Fruit fly (Drosophila melanogaster): ENCODE data around the gene Nagk.
A peak's percentile ranks its signal among the peaks of the same experiment; 100 is the strongest.

The Nagk gene

dm6 chr3R:15297904-15298303, 45.2 kb downstream of the Nagk start:
- TF ChIP-seq cic (GFP tag; optimal IDR thresholded peaks at IDR 0.05) (peak; percentile 50), Mnt (GFP tag; optimal IDR thresholded peaks at IDR 0.05) (peak; percentile 45), CG12768 (GFP tag; optimal IDR thresholded peaks at IDR 0.05) (peak; percentile 36), pad (GFP tag; optimal IDR thresholded peaks at IDR 0.05) (peak; percentile 26), cnc (optimal IDR thresholded peaks at IDR 0.05) (no peak), kay (GFP tag; ENCODE audit: borderline replicate concordance) (peak; percentile 95), Crg-1 (GFP tag; optimal IDR thresholded peaks at IDR 0.05) (no peak)

DNA sequence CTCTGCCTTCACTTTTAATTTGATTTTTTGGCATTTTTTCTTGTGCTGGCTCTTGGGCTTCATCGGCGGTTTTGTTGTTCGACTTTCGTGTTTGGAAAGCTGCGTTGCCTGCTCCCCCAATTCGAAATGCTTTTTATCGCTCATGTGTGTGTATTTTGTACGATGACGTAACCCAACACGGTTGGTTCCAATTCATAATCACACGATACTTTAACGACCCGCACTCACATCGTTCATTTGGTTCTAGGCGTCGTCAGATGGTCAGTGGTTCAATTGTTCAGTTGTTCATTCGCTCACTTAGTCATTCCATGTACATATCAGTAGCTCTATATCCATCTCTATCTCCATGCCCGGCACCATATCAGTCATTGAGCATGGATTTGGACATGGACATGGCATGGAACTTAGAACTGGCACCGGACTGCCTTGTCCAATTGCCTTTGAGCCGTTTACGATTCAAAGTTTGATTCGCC, 49.1 kb downstream of the Nagk start:
- TF ChIP-seq CG11617 (GFP tag; optimal IDR thresholded peaks at IDR 0.05), result no peak
- no peak for TF ChIP-seq CG33017 (tag; optimal IDR thresholded peaks at IDR 0.05)
- no peak for TF ChIP-seq CG14711 (tag; optimal IDR thresholded peaks at IDR 0.05)
- no peak for TF ChIP-seq cnc (optimal IDR thresholded peaks at IDR 0.05)
- TF ChIP-seq Hr96 (GFP tag; optimal IDR thresholded peaks at IDR 0.05), result no peak
- TF ChIP-seq Crg-1 (GFP tag; optimal IDR thresholded peaks at IDR 0.05), result no peak

DNA sequence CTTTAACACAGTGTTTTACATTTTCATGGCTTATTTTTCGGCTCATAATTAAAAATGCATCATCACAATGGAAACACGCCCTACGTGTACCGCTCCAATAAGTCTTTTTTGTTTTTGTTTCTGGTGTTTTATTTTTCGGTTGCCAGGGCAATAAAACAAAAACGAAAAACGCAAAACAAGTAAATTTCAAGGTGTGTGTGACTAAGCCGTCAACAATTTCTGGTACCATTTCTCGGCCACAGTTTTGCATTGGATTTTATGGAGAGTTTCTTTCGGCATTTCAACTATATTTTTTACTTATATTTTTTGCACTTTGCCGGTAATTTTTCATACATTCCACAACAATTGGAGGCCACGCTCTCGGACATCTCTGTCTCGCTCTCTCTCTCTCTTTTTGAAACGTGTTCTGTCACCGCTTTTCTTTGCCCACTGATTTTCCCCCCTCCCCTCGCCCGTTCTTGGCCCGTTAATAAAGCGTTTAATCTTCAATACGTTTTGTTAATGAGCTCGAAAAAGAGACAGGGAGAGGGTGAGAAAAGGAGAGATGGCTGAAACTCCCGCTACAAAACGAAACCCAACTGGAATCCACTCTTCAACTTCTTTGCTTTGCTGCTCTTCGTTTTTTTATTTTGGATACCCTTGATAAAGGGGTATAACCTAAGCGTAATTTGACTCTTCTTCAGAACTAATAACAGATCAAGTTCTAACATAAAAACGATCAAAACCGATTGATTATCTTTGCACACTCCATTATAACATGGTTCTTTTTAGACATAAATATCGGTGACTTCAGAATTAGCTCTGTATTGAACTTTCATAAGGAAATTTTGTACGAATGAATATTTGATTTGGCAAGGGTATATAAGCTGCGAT, 49.8 kb downstream of the Nagk start:
- TF ChIP-seq CG1620 (GFP tag; optimal IDR thresholded peaks at IDR 0.05), result peak; percentile 22
- no peak for TF ChIP-seq CG14711 (tag; optimal IDR thresholded peaks at IDR 0.05)
- TF ChIP-seq Clk (GFP tag; optimal IDR thresholded peaks at IDR 0.05), result no peak
- TF ChIP-seq pad (GFP tag; optimal IDR thresholded peaks at IDR 0.05), result peak; percentile 80
- TF ChIP-seq Hr96 (GFP tag; optimal IDR thresholded peaks at IDR 0.05), result no peak
- TF ChIP-seq CG7101 (tag; optimal IDR thresholded peaks at IDR 0.05), result no peak
- TF ChIP-seq cnc (optimal IDR thresholded peaks at IDR 0.05), result no peak
- no peak for TF ChIP-seq Mnt (GFP tag; optimal IDR thresholded peaks at IDR 0.05)
- TF ChIP-seq ovo (GFP tag; optimal IDR thresholded peaks at IDR 0.05), result no peak
- TF ChIP-seq kay (GFP tag; ENCODE audit: borderline replicate concordance), result no peak
- TF ChIP-seq CG11617 (GFP tag; optimal IDR thresholded peaks at IDR 0.05), result peak; percentile 1
- no peak for TF ChIP-seq Crg-1 (GFP tag; optimal IDR thresholded peaks at IDR 0.05)
- TF ChIP-seq tj (GFP tag; optimal IDR thresholded peaks at IDR 0.05), result peak; percentile 71
- peak; percentile 26 for TF ChIP-seq bab1 (GFP tag; optimal IDR thresholded peaks at IDR 0.05)

dm6 chr3R:15292241-15293004, 50.6 kb downstream of the Nagk start:
- TF ChIP-seq tj (GFP tag; optimal IDR thresholded peaks at IDR 0.05), result no peak
- peak; percentile 5 for TF ChIP-seq Clk (GFP tag; optimal IDR thresholded peaks at IDR 0.05)
- TF ChIP-seq kay (GFP tag; ENCODE audit: borderline replicate concordance), result peak; percentile 35
- TF ChIP-seq CG7101 (tag; optimal IDR thresholded peaks at IDR 0.05), result no peak
- no peak for TF ChIP-seq CG5204 (GFP tag; optimal IDR thresholded peaks at IDR 0.05)
- TF ChIP-seq pad (GFP tag; optimal IDR thresholded peaks at IDR 0.05), result peak; percentile 81
- TF ChIP-seq CG12768 (GFP tag; optimal IDR thresholded peaks at IDR 0.05), result no peak

DNA sequence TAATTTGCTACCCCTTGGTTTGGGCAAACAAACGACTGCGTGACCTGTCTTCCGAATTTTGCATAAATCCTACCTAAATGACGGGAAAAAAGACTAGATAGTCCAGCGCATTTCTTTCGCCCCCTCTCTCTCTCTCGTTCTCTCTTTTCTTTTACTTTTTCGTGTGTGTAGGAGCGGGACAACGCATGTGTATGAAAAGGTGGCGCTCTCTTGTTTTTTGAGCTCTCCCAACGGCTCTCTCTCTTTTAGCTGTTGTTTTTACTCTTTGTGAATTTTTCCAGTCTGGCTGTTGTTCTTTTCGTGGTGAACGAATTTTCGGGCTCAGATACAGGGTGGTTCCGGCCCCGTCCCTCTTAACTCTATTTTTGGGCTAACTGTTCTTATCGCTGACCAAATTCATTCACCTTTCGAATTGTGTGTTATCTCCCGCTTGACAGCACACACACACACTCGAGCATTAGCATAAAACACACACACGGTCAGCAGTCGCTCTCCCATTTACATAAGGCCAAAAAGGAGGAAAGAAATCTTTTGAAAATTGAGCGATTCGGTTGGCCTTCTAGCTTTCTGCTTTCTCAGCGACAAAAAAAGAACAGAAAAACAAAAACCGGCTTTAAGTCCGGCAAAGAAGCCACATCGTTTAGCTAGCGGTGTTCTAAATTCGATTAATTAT, 51.4 kb downstream of the Nagk start:
- no peak for TF ChIP-seq CG11617 (GFP tag; optimal IDR thresholded peaks at IDR 0.05)
- no peak for TF ChIP-seq tj (GFP tag; optimal IDR thresholded peaks at IDR 0.05)
- TF ChIP-seq CG1620 (GFP tag; optimal IDR thresholded peaks at IDR 0.05), result no peak
- TF ChIP-seq CG12768 (GFP tag; optimal IDR thresholded peaks at IDR 0.05), result no peak
- TF ChIP-seq Clk (GFP tag; optimal IDR thresholded peaks at IDR 0.05), result no peak
- no peak for TF ChIP-seq CG7045 (GFP tag; optimal IDR thresholded peaks at IDR 0.05)
- no peak for TF ChIP-seq CG33017 (tag; optimal IDR thresholded peaks at IDR 0.05)
- no peak for TF ChIP-seq cic (GFP tag; optimal IDR thresholded peaks at IDR 0.05)
- TF ChIP-seq Hr96 (GFP tag; optimal IDR thresholded peaks at IDR 0.05), result no peak
- peak; percentile 7 for TF ChIP-seq bab1 (GFP tag; optimal IDR thresholded peaks at IDR 0.05)
- TF ChIP-seq pad (GFP tag; optimal IDR thresholded peaks at IDR 0.05), result peak; percentile 15
- peak; percentile 15 for TF ChIP-seq Crg-1 (GFP tag; optimal IDR thresholded peaks at IDR 0.05)

DNA sequence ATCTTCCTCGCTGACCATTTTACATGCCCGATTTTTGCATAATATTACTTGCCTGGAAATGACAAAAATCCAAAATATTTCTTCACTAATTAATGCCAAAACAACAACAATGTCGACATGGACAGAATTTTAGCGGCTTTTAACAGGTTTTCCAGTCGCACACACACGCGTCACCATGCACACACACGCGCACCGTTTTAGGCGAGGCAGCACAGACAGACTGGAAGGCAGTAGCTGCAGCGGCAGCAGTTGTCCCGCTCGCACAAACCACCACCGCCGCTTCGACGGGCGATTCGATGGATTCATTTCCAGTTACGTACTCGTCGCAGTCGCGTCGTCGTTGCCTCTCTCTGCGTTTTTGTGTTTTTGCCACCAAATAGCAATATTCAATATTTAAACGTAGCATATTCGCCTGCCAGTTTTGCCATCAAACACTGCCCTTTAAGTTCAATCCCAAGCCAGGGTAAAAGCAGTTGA, 52.4 kb downstream of the Nagk start, which contains the start of gene CG45218:
CG45218 (minus strand) TSS at position 158 of the 477 bp plus-strand sequence.
- peak; percentile 2 for TF ChIP-seq CG7101 (tag; optimal IDR thresholded peaks at IDR 0.05)
- TF ChIP-seq Clk (GFP tag; optimal IDR thresholded peaks at IDR 0.05), result no peak
- TF ChIP-seq CG14711 (tag; optimal IDR thresholded peaks at IDR 0.05), result no peak
- TF ChIP-seq tj (GFP tag; optimal IDR thresholded peaks at IDR 0.05), result peak; percentile 78
- peak; percentile 53 for TF ChIP-seq cic (GFP tag; optimal IDR thresholded peaks at IDR 0.05)
- TF ChIP-seq ovo (GFP tag; optimal IDR thresholded peaks at IDR 0.05), result peak; percentile 26
- TF ChIP-seq CG1620 (GFP tag; optimal IDR thresholded peaks at IDR 0.05), result peak; percentile 34
- TF ChIP-seq CG7045 (GFP tag; optimal IDR thresholded peaks at IDR 0.05), result no peak
- TF ChIP-seq CG33017 (tag; optimal IDR thresholded peaks at IDR 0.05), result peak; percentile 15
- TF ChIP-seq CG11617 (GFP tag; optimal IDR thresholded peaks at IDR 0.05), result no peak
- no peak for TF ChIP-seq CG5204 (GFP tag; optimal IDR thresholded peaks at IDR 0.05)
- no peak for TF ChIP-seq bab1 (GFP tag; optimal IDR thresholded peaks at IDR 0.05)
- no peak for TF ChIP-seq Hr96 (GFP tag; optimal IDR thresholded peaks at IDR 0.05)
- TF ChIP-seq CG12768 (GFP tag; optimal IDR thresholded peaks at IDR 0.05), result peak; percentile 20
- no peak for TF ChIP-seq toe (GFP tag; optimal IDR thresholded peaks at IDR 0.05)
- TF ChIP-seq cnc (optimal IDR thresholded peaks at IDR 0.05), result no peak
- TF ChIP-seq Mnt (GFP tag; optimal IDR thresholded peaks at IDR 0.05), result peak; percentile 41
- no peak for TF ChIP-seq Crg-1 (GFP tag; optimal IDR thresholded peaks at IDR 0.05)
- peak; percentile 95 for TF ChIP-seq kay (GFP tag; ENCODE audit: borderline replicate concordance)
- TF ChIP-seq pad (GFP tag; optimal IDR thresholded peaks at IDR 0.05), result peak; percentile 85
